Fruit fly (Drosophila melanogaster) whole organism, prepupa: Measurements from ENCODE around the gene a10.

Source experiments
- Blimp-1 ChIP-seq: fragments of 200-800 bp; sonication (Bioruptor generic); optimal IDR thresholded peaks from 3 replicates; lab custom pipeline; 2017; ENCODE audit warnings: missing biosample characterization, missing genetic modification characterization, mild to moderate bottlenecking, moderate library complexity, missing genetic modification reagents
- CG10669 ChIP-seq: fragments of 200-800 bp; sonication (Bioruptor generic); optimal IDR thresholded peaks from 3 replicates; lab custom pipeline; 2018; ENCODE audit warnings: missing biosample characterization, mild to moderate bottlenecking, missing genetic modification characterization, moderate library complexity
- CG11294 ChIP-seq: fragments of 200-800 bp; sonication (Bioruptor generic); IDR thresholded peaks from 2 replicates; pipeline ENCODE4 v1.3.6; 2022; ENCODE audit warnings: missing biosample characterization, missing genetic modification characterization
- CG11762 ChIP-seq: fragments of 200-800 bp; sonication (Bioruptor generic); optimal IDR thresholded peaks from 3 replicates; lab custom pipeline; 2016; ENCODE audit warnings: missing biosample characterization, missing genetic modification characterization; ENCODE audit not compliant: insufficient read depth
- CG11902 ChIP-seq: fragments of 200-800 bp; sonication (Bioruptor generic); optimal IDR thresholded peaks from 3 replicates; lab custom pipeline; 2016; ENCODE audit warnings: missing biosample characterization, missing genetic modification characterization
- CG1621 ChIP-seq: fragments of 200-800 bp; sonication (Bioruptor generic); optimal IDR thresholded peaks from 3 replicates; lab custom pipeline; 2018; ENCODE audit warnings: missing biosample characterization, mild to moderate bottlenecking, missing genetic modification characterization
- CG16779 ChIP-seq: fragments of 200-800 bp; sonication (Bioruptor generic); optimal IDR thresholded peaks from 3 replicates; lab custom pipeline; 2017; ENCODE audit warnings: missing biosample characterization, mild to moderate bottlenecking, missing genetic modification characterization
- CG3032 ChIP-seq: fragments of 200-800 bp; optimal IDR thresholded peaks from 2 replicates; lab custom pipeline; 2019; ENCODE audit warnings: missing biosample characterization, mild to moderate bottlenecking, missing genetic modification characterization, moderate library complexity
- CG31627 ChIP-seq: fragments of 200-800 bp; sonication (Bioruptor generic); optimal IDR thresholded peaks from 3 replicates; lab custom pipeline; 2016; ENCODE audit warnings: missing biosample characterization, missing genetic modification characterization
- CG32006 ChIP-seq: fragments of 200-800 bp; sonication (Bioruptor generic); optimal IDR thresholded peaks from 3 replicates; lab custom pipeline; 2017; ENCODE audit warnings: missing biosample characterization, mild to moderate bottlenecking, missing genetic modification characterization
- CG34406 ChIP-seq: fragments of 200-800 bp; sonication (Bioruptor generic); optimal IDR thresholded peaks from 3 replicates; lab custom pipeline; 2016; ENCODE audit warnings: missing biosample characterization, missing genetic modification characterization
- CG3919 ChIP-seq: fragments of 200-800 bp; sonication (Bioruptor generic); optimal IDR thresholded peaks from 3 replicates; lab custom pipeline; 2016; ENCODE audit warnings: missing biosample characterization, missing genetic modification characterization
- CG6163 ChIP-seq: fragments of 200-800 bp; sonication (Bioruptor generic); IDR thresholded peaks from 3 replicates; pipeline ENCODE4 v1.3.6; 2022; ENCODE audit warnings: missing biosample characterization, missing genetic modification characterization
- CG6276 ChIP-seq: fragments of 200-800 bp; sonication (Bioruptor generic); optimal IDR thresholded peaks from 2 replicates; lab custom pipeline; 2017; ENCODE audit warnings: missing biosample characterization, mild to moderate bottlenecking, missing genetic modification characterization
- CG6792 ChIP-seq: fragments of 200-800 bp; sonication (Bioruptor generic); optimal IDR thresholded peaks from 3 replicates; lab custom pipeline; 2016; ENCODE audit warnings: missing biosample characterization, missing genetic modification characterization
- CG6808 ChIP-seq: fragments of 200-800 bp; sonication (Bioruptor generic); optimal IDR thresholded peaks from 3 replicates; lab custom pipeline; 2017; ENCODE audit warnings: missing biosample characterization, missing genetic modification characterization, mild to moderate bottlenecking, moderate library complexity, missing genetic modification reagents
- CG6854 ChIP-seq: fragments of 200-800 bp; sonication (Bioruptor generic); optimal IDR thresholded peaks from 2 replicates; lab custom pipeline; 2017; ENCODE audit warnings: missing biosample characterization, mild to moderate bottlenecking, missing genetic modification characterization
- CG8319 ChIP-seq: fragments of 200-800 bp; sonication (Bioruptor generic); optimal IDR thresholded peaks from 3 replicates; lab custom pipeline; 2016; ENCODE audit warnings: missing biosample characterization, missing genetic modification characterization
- CG8632 ChIP-seq: fragments of 200-800 bp; sonication (Bioruptor generic); optimal IDR thresholded peaks from 3 replicates; lab custom pipeline; 2016; ENCODE audit warnings: missing biosample characterization, missing genetic modification characterization
- CG9139 ChIP-seq: fragments of 200-800 bp; sonication (Bioruptor generic); optimal IDR thresholded peaks from 3 replicates; lab custom pipeline; 2017; ENCODE audit warnings: missing biosample characterization, mild to moderate bottlenecking, missing genetic modification characterization
- Eip75B ChIP-seq: fragments of 200-800 bp; sonication (Bioruptor generic); optimal IDR thresholded peaks from 3 replicates; lab custom pipeline; 2016; ENCODE audit warnings: missing biosample characterization, missing genetic modification characterization
- Eip78C ChIP-seq: fragments of 200-800 bp; sonication (Bioruptor generic); peaks from one replicate; lab custom pipeline; 2016; ENCODE audit warnings: missing biosample characterization, missing genetic modification characterization
- Eip93F ChIP-seq: fragments of 200-800 bp; sonication (Bioruptor generic); optimal IDR thresholded peaks from 2 replicates; lab custom pipeline; 2016; ENCODE audit warnings: missing biosample characterization, mild to moderate bottlenecking, missing genetic modification characterization
- Ets21C ChIP-seq: fragments of 200-800 bp; sonication (Bioruptor generic); optimal IDR thresholded peaks from 3 replicates; lab custom pipeline; 2016; ENCODE audit warnings: missing biosample characterization, missing genetic modification characterization
- Gug ChIP-seq: fragments of 200-800 bp; sonication (Bioruptor generic); IDR thresholded peaks from 2 replicates; pipeline ENCODE4 v1.3.6; 2022; ENCODE audit warnings: missing biosample characterization, missing genetic modification characterization
- Hr38 ChIP-seq: sonication (Bioruptor generic); optimal IDR thresholded peaks from 2 replicates; lab custom pipeline; 2016; ENCODE audit warnings: missing biosample characterization, missing genetic modification characterization
- Hr39 ChIP-seq: fragments of 200-800 bp; sonication (Bioruptor generic); optimal IDR thresholded peaks from 2 replicates; lab custom pipeline; 2016; ENCODE audit warnings: missing biosample characterization, missing genetic modification characterization
- Hr4 ChIP-seq: fragments of 200-800 bp; sonication (Bioruptor generic); optimal IDR thresholded peaks from 3 replicates; lab custom pipeline; 2016; ENCODE audit warnings: missing biosample characterization, missing genetic modification characterization
- Lpt ChIP-seq: fragments of 200-800 bp; sonication (Bioruptor generic); optimal IDR thresholded peaks from 3 replicates; lab custom pipeline; 2016; ENCODE audit warnings: missing biosample characterization, missing genetic modification characterization
- Smox ChIP-seq: fragments of 200-800 bp; sonication (Bioruptor generic); optimal IDR thresholded peaks from 3 replicates; lab custom pipeline; 2016; ENCODE audit warnings: missing biosample characterization, missing genetic modification characterization
- Sox14 ChIP-seq: fragments of 200-800 bp; sonication (Bioruptor generic); optimal IDR thresholded peaks from 3 replicates; lab custom pipeline; 2016; ENCODE audit warnings: missing biosample characterization, missing genetic modification characterization
- Sox15 ChIP-seq: fragments of 200-800 bp; sonication (Bioruptor generic); optimal IDR thresholded peaks from 3 replicates; lab custom pipeline; 2016; ENCODE audit warnings: missing biosample characterization, missing genetic modification characterization
- acj6 ChIP-seq: fragments of 200-800 bp; sonication (Bioruptor generic); optimal IDR thresholded peaks from 3 replicates; lab custom pipeline; 2016; ENCODE audit warnings: missing biosample characterization, missing genetic modification characterization
- cyc ChIP-seq: fragments of 200-800 bp; sonication (Bioruptor generic); optimal IDR thresholded peaks from 3 replicates; lab custom pipeline; 2016; ENCODE audit warnings: missing biosample characterization, missing genetic modification characterization
- dac ChIP-seq: fragments of 200-800 bp; sonication (Bioruptor generic); optimal IDR thresholded peaks from 2 replicates; lab custom pipeline; 2017; ENCODE audit warnings: missing biosample characterization, mild to moderate bottlenecking, missing genetic modification characterization
- eg ChIP-seq: fragments of 200-800 bp; sonication (Bioruptor generic); IDR thresholded peaks from 3 replicates; pipeline ENCODE4 v1.3.6; 2022; ENCODE audit warnings: missing biosample characterization, missing genetic modification characterization
- esn ChIP-seq: fragments of 200-800 bp; sonication (Bioruptor generic); optimal IDR thresholded peaks from 2 replicates; lab custom pipeline; 2016; ENCODE audit warnings: missing biosample characterization, mild to moderate bottlenecking, missing genetic modification characterization, moderate library complexity
- fd85E ChIP-seq: fragments of 200-800 bp; sonication (Bioruptor generic); optimal IDR thresholded peaks from 3 replicates; lab custom pipeline; 2016; ENCODE audit warnings: missing biosample characterization, missing genetic modification characterization
- fkh ChIP-seq: fragments of 200-800 bp; sonication (Bioruptor generic); optimal IDR thresholded peaks from 3 replicates; lab custom pipeline; 2017; ENCODE audit warnings: missing biosample characterization, mild to moderate bottlenecking, missing genetic modification characterization, moderate library complexity
- lz ChIP-seq: fragments of 200-800 bp; sonication (Bioruptor generic); optimal IDR thresholded peaks from 3 replicates; lab custom pipeline; 2016; ENCODE audit warnings: missing biosample characterization, missing genetic modification characterization
- pdm3 ChIP-seq: fragments of 200-800 bp; sonication (Bioruptor generic); optimal IDR thresholded peaks from 3 replicates; lab custom pipeline; 2016; ENCODE audit warnings: missing biosample characterization, missing genetic modification characterization
- salr ChIP-seq, 2 experiments: fragments of 200-800 bp; sonication (Bioruptor generic); optimal IDR thresholded peaks; 3 replicates each; lab custom pipeline; 2016 to 2018; ENCODE audit warnings: missing biosample characterization in 2 of 2, missing genetic modification characterization in 2 of 2, mild to moderate bottlenecking in 1 of 2
- ss ChIP-seq, 2 experiments: fragments of 200-800 bp; sonication (Bioruptor generic); optimal IDR thresholded peaks; 2 replicates in 1 of 2; 3 replicates in 1 of 2; lab custom pipeline; 2017 to 2018; ENCODE audit warnings: mild to moderate bottlenecking in 2 of 2, missing biosample characterization in 2 of 2, missing genetic modification characterization in 2 of 2, moderate library complexity in 1 of 2
- topi ChIP-seq: fragments of 200-800 bp; sonication (Bioruptor generic); optimal IDR thresholded peaks from 3 replicates; lab custom pipeline; 2016; ENCODE audit warnings: missing biosample characterization, missing genetic modification characterization
- vri ChIP-seq: fragments of 200-800 bp; sonication (Bioruptor generic); optimal IDR thresholded peaks from 3 replicates; lab custom pipeline; 2016; ENCODE audit warnings: missing biosample characterization, mild to moderate bottlenecking, missing genetic modification characterization

a10 gene

dm6 chr3L:17015663-17016575 is 7.6 kb downstream of the a10 start, which contains the start of the genes CG6664 and CG7728 (continued):
- no peak for TF ChIP-seq Gug (GFP tag; lab: Robert Waterston, UW)
- TF ChIP-seq lz = peak; percentile 71
- TF ChIP-seq CG6163 (GFP tag; lab: Robert Waterston, UW) = 0 out of 3 replicates have a peak, but pooled peaks have one; percentile 47
- TF ChIP-seq Hr39 (GFP tag; lab: Kevin White, UChicago) = peak; percentile 56
- peak; percentile 60 for TF ChIP-seq topi (GFP tag; lab: Kevin White, UChicago)
- peak; percentile 14 for TF ChIP-seq CG6792 (GFP tag; lab: Kevin White, UChicago)
- peak; percentile 67 for TF ChIP-seq esn
- peak; percentile 60 for TF ChIP-seq Eip78C (GFP tag; lab: Kevin White, UChicago)
- TF ChIP-seq CG1621 (tag; lab: Kevin White, UChicago) = no peak
- TF ChIP-seq CG3032 = peak; percentile 64
- TF ChIP-seq fkh = peak; percentile 99
- TF ChIP-seq dac = peak; percentile 15
- no peak for TF ChIP-seq ss (GFP tag; optimal IDR thresholded peaks at IDR 0.05; lab: Kevin White, UChicago)
- peak; percentile 65 for TF ChIP-seq CG31627
- no peak for TF ChIP-seq CG10669

- peak; percentile 54 for TF ChIP-seq CG34406 (GFP tag; lab: Kevin White, UChicago)
- TF ChIP-seq CG1621 (tag; lab: Kevin White, UChicago) = peak; percentile 35
- TF ChIP-seq CG8632 (GFP tag; lab: Kevin White, UChicago) = peak; percentile 40
- no peak for TF ChIP-seq Hr38 (GFP tag; lab: Kevin White, UChicago)
- peak; percentile 37 for TF ChIP-seq CG9139 (GFP tag; lab: Kevin White, UChicago)
- TF ChIP-seq fkh = peak; percentile 99
- no peak for TF ChIP-seq Gug (GFP tag; lab: Robert Waterston, UW)
- peak; percentile 30 for TF ChIP-seq vri (GFP tag; lab: Kevin White, UChicago)
- peak; percentile 68 for TF ChIP-seq Blimp-1 (GFP tag; lab: Kevin White, UChicago)
- TF ChIP-seq CG6854 = peak; percentile 81
- TF ChIP-seq topi (GFP tag; lab: Kevin White, UChicago) = peak; percentile 60
- no peak for TF ChIP-seq CG11762 (GFP tag; lab: Kevin White, UChicago)
- peak; percentile 66 for TF ChIP-seq lz
- peak; percentile 43 for TF ChIP-seq acj6 (GFP tag; lab: Kevin White, UChicago)
- TF ChIP-seq fd85E (GFP tag; lab: Kevin White, UChicago) = no peak
- TF ChIP-seq cyc = peak; percentile 63
- TF ChIP-seq Eip75B = peak; percentile 55
- TF ChIP-seq CG11902 = no peak
- no peak for TF ChIP-seq Eip93F (GFP tag; lab: Kevin White, UChicago)
- peak; percentile 74 for TF ChIP-seq Eip78C (GFP tag; lab: Kevin White, UChicago)
- peak; percentile 70 for TF ChIP-seq CG6163 (GFP tag; lab: Robert Waterston, UW)
- peak; percentile 69 for TF ChIP-seq CG6808
- peak in 1 of 2 experiments; percentile 65 for TF ChIP-seq salr (GFP tag; optimal IDR thresholded peaks at IDR 0.05; lab: Kevin White, UChicago)
- TF ChIP-seq Sox14 = peak; percentile 68
- TF ChIP-seq CG16779 (tag; lab: Kevin White, UChicago) = peak; percentile 42
- TF ChIP-seq pdm3 (GFP tag; lab: Kevin White, UChicago) = peak; percentile 52
- no peak for TF ChIP-seq Hr4 (GFP tag; lab: Kevin White, UChicago)
- peak; percentile 25 for TF ChIP-seq CG8319
- peak; percentile 33 for TF ChIP-seq CG6792 (GFP tag; lab: Kevin White, UChicago)
- peak; percentile 63 for TF ChIP-seq esn
- peak; percentile 39 for TF ChIP-seq eg
- TF ChIP-seq CG31627 = peak; percentile 37
- TF ChIP-seq Lpt (GFP tag; lab: Kevin White, UChicago) = no peak
- peak; percentile 6 for TF ChIP-seq CG32006 (GFP tag; lab: Kevin White, UChicago)
- TF ChIP-seq Ets21C = peak; percentile 36
- no peak for TF ChIP-seq CG11294 (GFP tag; lab: Robert Waterston, UW)
- peak; percentile 73 to 78 for TF ChIP-seq ss (GFP tag; optimal IDR thresholded peaks at IDR 0.05; lab: Kevin White, UChicago)
- no peak for TF ChIP-seq CG6276 (GFP tag; lab: Kevin White, UChicago)
- TF ChIP-seq CG3919 = peak; percentile 75
- no peak for TF ChIP-seq Sox15 (GFP tag; lab: Kevin White, UChicago)
- TF ChIP-seq Smox (GFP tag; lab: Kevin White, UChicago) = peak; percentile 34
These were observed 11.4 kb downstream of the a10 start, which contains the start of gene CG3764 for dm6 chr3L:17012017-17012719. CG3764 (minus strand) TSS chr3L:17012565.
